Worm (Caenorhabditis elegans): ENCODE data around the gene C01G10.17.

The C01G10.17 gene

ce11 chrV:15072738-15073137 is 17.8 kb upstream of the C01G10.17 start:
- TF ChIP-seq ceh-9 (tag; optimal IDR thresholded peaks at IDR 0.05) (no peak), daf-12 (tag; optimal IDR thresholded peaks at IDR 0.05) (no peak), egl-5 (tag; optimal IDR thresholded peaks at IDR 0.05) (peak; percentile 78), nfya-1 (tag; optimal IDR thresholded peaks at IDR 0.05; ENCODE audit: insufficient read depth) (peak; percentile 6)

DNA sequence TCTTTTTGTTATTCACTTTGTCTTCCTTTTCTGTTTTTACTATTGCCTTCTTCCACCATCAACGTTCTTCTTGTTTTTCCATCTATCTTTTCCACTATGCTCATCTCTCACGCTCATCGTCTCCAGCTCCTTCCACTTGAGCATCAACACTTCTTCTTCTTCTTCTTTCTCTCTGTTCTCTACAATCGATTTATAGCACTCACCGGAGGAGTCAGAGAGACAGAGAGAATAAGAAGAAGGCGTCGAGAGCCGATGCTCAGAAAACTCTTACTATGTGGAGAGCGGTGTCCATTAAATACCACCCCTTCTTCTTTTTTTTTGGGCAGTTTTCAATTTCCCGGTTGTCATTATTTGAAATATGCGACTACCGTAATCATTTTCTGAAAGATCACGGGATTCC is 15.7 kb upstream of the C01G10.17 start:
- TF ChIP-seq zag-1 (tag; optimal IDR thresholded peaks at IDR 0.05) (no peak), mdl-1 (tag; optimal IDR thresholded peaks at IDR 0.05) (no peak), egl-5 (tag; optimal IDR thresholded peaks at IDR 0.05) (peak; percentile 19), fkh-10 (GFP tag; optimal IDR thresholded peaks at IDR 0.05) (peak; percentile 26), elt-1 (tag; optimal IDR thresholded peaks at IDR 0.05) (no peak), nfya-1 (tag; optimal IDR thresholded peaks at IDR 0.05; ENCODE audit: insufficient read depth) (peak; percentile 51), daf-12 (tag; optimal IDR thresholded peaks at IDR 0.05) (no peak), lin-15B (tag; optimal IDR thresholded peaks at IDR 0.05) (peak; percentile 30), lin-39 (tag; optimal IDR thresholded peaks at IDR 0.05) (peak; percentile 78), lsy-12 (tag; optimal IDR thresholded peaks at IDR 0.05) (no peak), ZK546.5 (tag; optimal IDR thresholded peaks at IDR 0.05) (no peak)

- TF ChIP-seq ceh-28 (tag; optimal IDR thresholded peaks at IDR 0.05) = no peak
- TF ChIP-seq nhr-28 (tag; optimal IDR thresholded peaks at IDR 0.05) = no peak
- TF ChIP-seq mdl-1 (tag; optimal IDR thresholded peaks at IDR 0.05) = no peak
- no peak for TF ChIP-seq tbx-2 (tag; optimal IDR thresholded peaks at IDR 0.05)
- TF ChIP-seq eor-1 (tag; optimal IDR thresholded peaks at IDR 0.05) = no peak
- TF ChIP-seq snpc-4 (tag; optimal IDR thresholded peaks at IDR 0.05) = no peak
Observed at ce11 chrV:15078560-15078959, 12.0 kb upstream of the C01G10.17 start.

DNA sequence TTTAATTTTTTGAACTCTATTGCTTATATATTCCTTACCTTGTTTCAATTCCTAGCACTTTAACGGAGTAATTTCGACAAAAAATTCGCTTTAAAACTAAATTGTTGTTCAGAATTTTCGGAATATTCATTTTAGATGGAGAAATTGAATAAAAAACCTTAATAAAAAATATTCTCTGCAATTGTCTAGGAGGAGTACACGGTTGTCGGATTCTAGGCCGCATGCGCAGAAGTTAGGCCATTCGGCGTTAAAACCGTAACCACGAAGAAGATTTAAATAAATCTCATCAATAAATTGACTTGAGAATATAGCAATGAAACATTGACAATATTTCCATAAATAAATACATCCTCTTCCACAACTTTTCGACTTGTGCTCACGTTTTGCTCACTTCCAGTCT is 8.3 kb upstream of the C01G10.17 start, which contains the start of the genes C01G10.10 and C01G10.9:
Gene C01G10.10 (minus strand): TSS at position 151 of the 400 bp plus-strand sequence.
Gene C01G10.9 (plus strand): TSS at position 240 of the 400 bp plus-strand sequence.
- TF ChIP-seq nhr-77 (tag; optimal IDR thresholded peaks at IDR 0.05) (no peak), fkh-10 (GFP tag; optimal IDR thresholded peaks at IDR 0.05) (no peak), hmg-11 (tag; optimal IDR thresholded peaks at IDR 0.05) (peak; percentile 33), ama-1 (optimal IDR thresholded peaks at IDR 0.05) (no peak), lin-15B (tag; optimal IDR thresholded peaks at IDR 0.05) (peak; percentile 57), zag-1 (tag; optimal IDR thresholded peaks at IDR 0.05) (no peak), R02D3.7 (tag; optimal IDR thresholded peaks at IDR 0.05) (peak; percentile 9), nhr-25 (tag; optimal IDR thresholded peaks at IDR 0.05) (peak; percentile 8), nhr-67 (tag; optimal IDR thresholded peaks at IDR 0.05) (no peak), nhr-43 (tag; optimal IDR thresholded peaks at IDR 0.05; ENCODE audit: poor library complexity, severe bottlenecking) (peak; percentile 91), nhr-11 (tag; optimal IDR thresholded peaks at IDR 0.05) (no peak), ceh-16 (tag; optimal IDR thresholded peaks at IDR 0.05) (no peak), ztf-4 (tag; optimal IDR thresholded peaks at IDR 0.05) (no peak), elt-2 (tag; optimal IDR thresholded peaks at IDR 0.05) (peak; percentile 41), snpc-4 (tag; optimal IDR thresholded peaks at IDR 0.05) (peak; percentile 62), aly-2 (tag; optimal IDR thresholded peaks at IDR 0.05) (no peak), eor-1 (tag; optimal IDR thresholded peaks at IDR 0.05) (peak in 1 of 2 experiments; percentile 67), unc-39 (tag; optimal IDR thresholded peaks at IDR 0.05) (no peak), nhr-28 (tag; optimal IDR thresholded peaks at IDR 0.05) (no peak), lin-39 (tag; optimal IDR thresholded peaks at IDR 0.05) (peak; percentile 16), pha-4 (tag; optimal IDR thresholded peaks at IDR 0.05) (peak; percentile 66), egl-27 (tag; optimal IDR thresholded peaks at IDR 0.05) (no peak), elt-3 (tag; optimal IDR thresholded peaks at IDR 0.05) (no peak), ceh-28 (tag; optimal IDR thresholded peaks at IDR 0.05) (no peak), fos-1 (tag; optimal IDR thresholded peaks at IDR 0.05) (no peak), elt-1 (tag; optimal IDR thresholded peaks at IDR 0.05) (peak; percentile 8), nfya-1 (tag; optimal IDR thresholded peaks at IDR 0.05; ENCODE audit: insufficient read depth) (peak; percentile 39), nhr-23 (tag; optimal IDR thresholded peaks at IDR 0.05) (peak; percentile 43), ztf-11 (tag; optimal IDR thresholded peaks at IDR 0.05) (no peak), nhr-76 (tag; optimal IDR thresholded peaks at IDR 0.05) (no peak), egl-5 (tag; optimal IDR thresholded peaks at IDR 0.05) (no peak), daf-12 (tag; optimal IDR thresholded peaks at IDR 0.05) (no peak)

Data from whole organism, L3 larva.